Fruit fly (Drosophila melanogaster) whole organism, embryonic: ENCODE data around the gene CG3566.

Source experiments
- Antp ChIP-seq: fragments of 200-800 bp; sonication (Bioruptor generic); optimal IDR thresholded peaks from 3 replicates; lab custom pipeline; 2016; ENCODE audit warnings: missing biosample characterization, missing genetic modification characterization
- B-H1 ChIP-seq: fragments of 200-800 bp; sonication (Bioruptor generic); IDR thresholded peaks from 3 replicates; pipeline ENCODE4 v1.3.6; 2022; ENCODE audit warnings: missing biosample characterization, missing genetic modification characterization
- CG1647 ChIP-seq: fragments of 200-800 bp; sonication (Bioruptor generic); optimal IDR thresholded peaks from 3 replicates; lab custom pipeline; 2016; ENCODE audit warnings: missing biosample characterization, missing genetic modification characterization
- CG2199 ChIP-seq: fragments of 200-800 bp; sonication (Bioruptor generic); IDR thresholded peaks from 3 replicates; pipeline ENCODE4 v1.3.6; 2022; ENCODE audit warnings: missing biosample characterization, missing genetic modification characterization
- CG2875 ChIP-seq: fragments of 200-800 bp; sonication (Bioruptor generic); optimal IDR thresholded peaks from 2 replicates; lab custom pipeline; 2017; ENCODE audit warnings: missing biosample characterization, mild to moderate bottlenecking, missing genetic modification characterization, missing genetic modification reagents
- CG30403 ChIP-seq: fragments of 200-800 bp; sonication (Bioruptor generic); optimal IDR thresholded peaks from 3 replicates; lab custom pipeline; 2016; ENCODE audit warnings: missing biosample characterization, missing genetic modification characterization
- CG31365 ChIP-seq: fragments of 200-800 bp; sonication (Bioruptor generic); optimal IDR thresholded peaks from 2 replicates; lab custom pipeline; 2018; ENCODE audit warnings: missing biosample characterization, mild to moderate bottlenecking, missing genetic modification characterization
- CG4730 ChIP-seq: fragments of 200-800 bp; sonication (Bioruptor generic); IDR thresholded peaks from 2 replicates; pipeline ENCODE4 v1.3.6; 2022; ENCODE audit warnings: missing biosample characterization, missing genetic modification characterization
- CG6813 ChIP-seq: fragments of 200-800 bp; sonication (Bioruptor generic); optimal IDR thresholded peaks from 2 replicates; lab custom pipeline; 2017; ENCODE audit warnings: missing biosample characterization, missing genetic modification characterization, mild to moderate bottlenecking, moderate library complexity, missing genetic modification reagents
- CG8281 ChIP-seq: fragments of 200-800 bp; sonication (Bioruptor generic); optimal IDR thresholded peaks from 2 replicates; lab custom pipeline; 2018; ENCODE audit warnings: missing biosample characterization, mild to moderate bottlenecking, missing genetic modification characterization, moderate library complexity
- CG8388 ChIP-seq: fragments of 200-800 bp; sonication (Bioruptor generic); optimal IDR thresholded peaks from 2 replicates; lab custom pipeline; 2019; ENCODE audit warnings: missing biosample characterization, mild to moderate bottlenecking, missing genetic modification characterization, moderate library complexity
- CG9727 ChIP-seq: fragments of 200-800 bp; sonication (Bioruptor generic); optimal IDR thresholded peaks from 3 replicates; lab custom pipeline; 2017; ENCODE audit warnings: missing biosample characterization, mild to moderate bottlenecking, missing genetic modification characterization
- CG9876 ChIP-seq: fragments of 200-800 bp; sonication (Bioruptor generic); optimal IDR thresholded peaks from 2 replicates; lab custom pipeline; 2016; ENCODE audit warnings: missing biosample characterization, missing genetic modification characterization
- CoRest ChIP-seq: fragments of 200-800 bp; sonication (Bioruptor generic); optimal IDR thresholded peaks from 3 replicates; lab custom pipeline; 2018; ENCODE audit warnings: missing biosample characterization, mild to moderate bottlenecking, missing genetic modification characterization, moderate library complexity
- CrebB ChIP-seq: fragments of 200-800 bp; sonication (Bioruptor generic); optimal IDR thresholded peaks from 3 replicates; lab custom pipeline; 2018; ENCODE audit warnings: missing biosample characterization, mild to moderate bottlenecking, missing genetic modification characterization
- Dll ChIP-seq: fragments of 200-800 bp; sonication (Bioruptor generic); IDR thresholded peaks from 4 replicates; pipeline ENCODE4 v1.3.6; 2022; ENCODE audit warnings: missing biosample characterization, missing genetic modification characterization; ENCODE audit not compliant: partially characterized antibody
- Dref ChIP-seq: fragments of 200-800 bp; sonication (Bioruptor generic); IDR thresholded peaks from 2 replicates; pipeline ENCODE4 v1.3.6; 2022; ENCODE audit warnings: missing biosample characterization, missing genetic modification characterization
- E2f1 ChIP-seq: fragments of 200-800 bp; sonication (Bioruptor generic); IDR thresholded peaks from 2 replicates; pipeline ENCODE4 v1.3.6; 2022; ENCODE audit warnings: missing biosample characterization, missing genetic modification characterization
- E2f2 ChIP-seq: fragments of 200-800 bp; sonication (Bioruptor generic); IDR thresholded peaks from 2 replicates; pipeline ENCODE4 v1.3.6; 2022; ENCODE audit warnings: missing biosample characterization, missing genetic modification characterization
- MBD-R2 ChIP-seq: fragments of 200-800 bp; sonication (Bioruptor generic); IDR thresholded peaks from 2 replicates; pipeline ENCODE4 v1.3.6; 2022; ENCODE audit warnings: missing biosample characterization, missing genetic modification characterization
- Med ChIP-seq: fragments of 200-800 bp; sonication (Bioruptor generic); peaks from one replicate; lab custom pipeline; 2016; ENCODE audit warnings: missing biosample characterization, missing genetic modification characterization, mild to moderate bottlenecking, inconsistent platforms, moderate library complexity
- Mrtf ChIP-seq: fragments of 200-800 bp; sonication (Bioruptor generic); IDR thresholded peaks from 3 replicates; pipeline ENCODE4 v1.3.6; 2022; ENCODE audit warnings: missing biosample characterization, missing genetic modification characterization
- Oaz ChIP-seq: fragments of 200-800 bp; sonication (Bioruptor generic); IDR thresholded peaks from 2 replicates; pipeline ENCODE4 v1.3.6; 2022; ENCODE audit warnings: missing biosample characterization, missing genetic modification characterization
- Pdp1 ChIP-seq, 2 experiments: fragments of 200-800 bp; sonication (Bioruptor generic); optimal IDR thresholded peaks; 3 replicates each; lab custom pipeline; 2016; ENCODE audit warnings: missing biosample characterization in 2 of 2, missing genetic modification characterization in 2 of 2, mild to moderate bottlenecking in 1 of 2, moderate library complexity in 1 of 2
- Scr ChIP-seq: fragments of 200-800 bp; sonication (Bioruptor generic); IDR thresholded peaks from 2 replicates; pipeline ENCODE4 v1.3.6; 2022; ENCODE audit warnings: missing biosample characterization, missing genetic modification characterization; ENCODE audit not compliant: partially characterized antibody
- Sox102F ChIP-seq: fragments of 200-800 bp; sonication (Bioruptor generic); optimal IDR thresholded peaks from 2 replicates; lab custom pipeline; 2018; ENCODE audit warnings: missing biosample characterization, mild to moderate bottlenecking, missing genetic modification characterization, moderate library complexity
- Xrp1 ChIP-seq: fragments of 200-800 bp; sonication (Bioruptor generic); IDR thresholded peaks from 2 replicates; pipeline ENCODE4 v1.3.6; 2022; ENCODE audit warnings: missing biosample characterization, missing genetic modification characterization
- YL-1 ChIP-seq: fragments of 200-800 bp; sonication (Bioruptor generic); optimal IDR thresholded peaks from 3 replicates; lab custom pipeline; 2017; ENCODE audit warnings: missing biosample characterization, mild to moderate bottlenecking, missing genetic modification characterization
- abd-A ChIP-seq: fragments of 200-800 bp; sonication (Bioruptor generic); optimal IDR thresholded peaks from 3 replicates; lab custom pipeline; 2019; ENCODE audit warnings: missing biosample characterization, mild to moderate bottlenecking, missing genetic modification characterization, moderate library complexity
- bigmax ChIP-seq: fragments of 200-800 bp; sonication (Bioruptor generic); optimal IDR thresholded peaks from 2 replicates; lab custom pipeline; 2018; ENCODE audit warnings: missing biosample characterization, mild to moderate bottlenecking, missing genetic modification characterization
- cad ChIP-seq: fragments of >200 bp; optimal IDR thresholded peaks from 2 replicates; lab custom pipeline; 2017; ENCODE audit warnings: missing biosample characterization, missing genetic modification characterization
- caup ChIP-seq: fragments of 200-800 bp; sonication (Bioruptor generic); optimal IDR thresholded peaks from 3 replicates; lab custom pipeline; 2017; ENCODE audit warnings: missing biosample characterization, mild to moderate bottlenecking, missing genetic modification characterization, moderate library complexity; ENCODE audit not compliant: severe bottlenecking
- chn ChIP-seq: fragments of 200-800 bp; sonication (Bioruptor generic); optimal IDR thresholded peaks from 2 replicates; lab custom pipeline; 2016; ENCODE audit warnings: missing biosample characterization, missing genetic modification characterization
- ems ChIP-seq: fragments of 200-800 bp; sonication (Bioruptor generic); optimal IDR thresholded peaks from 3 replicates; lab custom pipeline; 2016; ENCODE audit warnings: missing biosample characterization, missing genetic modification characterization
- fd3F ChIP-seq: fragments of 200-800 bp; sonication (Bioruptor generic); optimal IDR thresholded peaks from 2 replicates; lab custom pipeline; 2018; ENCODE audit warnings: missing biosample characterization, mild to moderate bottlenecking, missing genetic modification characterization, moderate library complexity
- ftz-f1 ChIP-seq: fragments of 200-800 bp; sonication (Bioruptor generic); optimal IDR thresholded peaks from 2 replicates; lab custom pipeline; 2016; ENCODE audit warnings: missing biosample characterization, missing genetic modification characterization
- h ChIP-seq: fragments of >200 bp; optimal IDR thresholded peaks from 2 replicates; lab custom pipeline; 2017
- kah ChIP-seq: fragments of 200-800 bp; sonication (Bioruptor generic); optimal IDR thresholded peaks from 2 replicates; lab custom pipeline; 2018; ENCODE audit warnings: missing biosample characterization, mild to moderate bottlenecking, missing genetic modification characterization
- odd ChIP-seq: fragments of 200-800 bp; sonication (Bioruptor generic); optimal IDR thresholded peaks from 2 replicates; lab custom pipeline; 2017; ENCODE audit warnings: missing biosample characterization, mild to moderate bottlenecking, missing genetic modification characterization
- pfk ChIP-seq: fragments of 200-800 bp; sonication (Bioruptor generic); optimal IDR thresholded peaks from 2 replicates; lab custom pipeline; 2018; ENCODE audit warnings: missing biosample characterization, mild to moderate bottlenecking, missing genetic modification characterization, moderate library complexity
- pho ChIP-seq: fragments of 200-800 bp; sonication (Bioruptor generic); optimal IDR thresholded peaks from 2 replicates; lab custom pipeline; 2016; ENCODE audit warnings: missing biosample characterization, missing genetic modification characterization
- phol ChIP-seq: fragments of 200-800 bp; sonication (Bioruptor generic); optimal IDR thresholded peaks from 3 replicates; lab custom pipeline; 2018; ENCODE audit warnings: missing biosample characterization, mild to moderate bottlenecking, missing genetic modification characterization, moderate library complexity
- pum ChIP-seq: fragments of 200-800 bp; sonication (Bioruptor generic); optimal IDR thresholded peaks from 2 replicates; lab custom pipeline; 2016; ENCODE audit warnings: missing biosample characterization, missing genetic modification characterization
- salm ChIP-seq: fragments of 200-800 bp; sonication (Bioruptor generic); optimal IDR thresholded peaks from 2 replicates; lab custom pipeline; 2018; ENCODE audit warnings: missing biosample characterization, mild to moderate bottlenecking, missing genetic modification characterization
- sc ChIP-seq, 3 experiments: fragments of >200 bp in 2 of 3; fragments of 200-800 bp in 1 of 3; sonication (Bioruptor generic) in 1 of 3; optimal IDR thresholded peaks; 2 replicates in 2 of 3; 3 replicates in 1 of 3; lab custom pipeline; 2017; ENCODE audit warnings: mild to moderate bottlenecking in 1 of 3, missing biosample characterization in 1 of 3, missing genetic modification characterization in 1 of 3, missing genetic modification reagents in 1 of 3
- sug ChIP-seq: fragments of 200-800 bp; optimal IDR thresholded peaks from 2 replicates; lab custom pipeline; 2019; ENCODE audit warnings: missing biosample characterization, mild to moderate bottlenecking, missing genetic modification characterization, moderate library complexity
- tup ChIP-seq: fragments of 200-800 bp; sonication (Bioruptor generic); optimal IDR thresholded peaks from 2 replicates; lab custom pipeline; 2016; ENCODE audit warnings: missing biosample characterization, mild to moderate bottlenecking, missing genetic modification characterization, moderate library complexity
- vfl ChIP-seq: fragments of 200-800 bp; sonication (Bioruptor generic); optimal IDR thresholded peaks from 2 replicates; lab custom pipeline; 2016; ENCODE audit warnings: missing biosample characterization, missing genetic modification characterization
- vnd ChIP-seq: fragments of 200-800 bp; sonication (Bioruptor generic); IDR thresholded peaks from 3 replicates; pipeline ENCODE4 v1.3.6; 2022; ENCODE audit warnings: missing biosample characterization, missing genetic modification characterization; ENCODE audit not compliant: partially characterized antibody
- zen ChIP-seq: fragments of 200-800 bp; sonication (Bioruptor generic); optimal IDR thresholded peaks from 3 replicates; lab custom pipeline; 2018; ENCODE audit warnings: missing biosample characterization, mild to moderate bottlenecking, missing genetic modification characterization, moderate library complexity

Gene CG3566

DNA sequence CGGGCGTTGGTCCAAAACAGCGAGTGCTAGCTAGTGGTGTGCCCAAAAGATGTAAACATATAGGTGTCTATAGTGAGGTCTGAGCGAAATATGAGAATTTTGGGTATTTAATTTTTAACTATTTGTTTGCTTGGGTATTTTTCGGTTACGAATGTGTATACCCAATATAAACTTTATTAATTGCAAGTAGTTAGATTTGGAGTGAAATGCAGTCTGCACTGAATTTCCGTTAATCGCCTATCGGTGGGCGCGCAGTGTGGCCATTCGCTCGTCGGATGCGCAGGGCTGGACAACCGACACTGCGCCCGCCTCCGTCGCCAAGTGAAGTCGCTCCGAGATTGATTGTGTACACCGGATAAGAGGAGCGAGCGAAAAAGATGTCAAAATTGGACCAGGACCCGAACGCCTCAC is 18.6 kb upstream of the CG3566 start, which contains the start of the genes CG15891 and CG3815 (continued):
- TF ChIP-seq sug (peak; percentile 76), E2f1 (0 out of 2 replicates have a peak, but pooled peaks have one; percentile 12), CG1647 (GFP tag; lab: Kevin White, UChicago) (no peak), CG4730 (GFP tag; lab: Robert Waterston, UW) (peak; percentile 31; the same call in 1 of the 2 replicates), vnd (GFP tag; lab: Robert Waterston, UW) (no peak), Scr (GFP tag; lab: Robert Waterston, UW) (peak; percentile 55; the same call in 1 of the 2 replicates), CG2199 (GFP tag; lab: Robert Waterston, UW) (no peak), CG8388 (GFP tag; lab: Kevin White, UChicago) (peak; percentile 55), vfl (GFP tag; lab: Kevin White, UChicago) (no peak), cad (GFP tag; lab: Kevin White, UChicago) (no peak), sc (optimal IDR thresholded peaks at IDR 0.05; lab: Kevin White, UChicago) (no peak), sc (GFP tag; optimal IDR thresholded peaks at IDR 0.05; lab: Kevin White, UChicago) (no peak), CG9727 (peak; percentile 52), caup (GFP tag; lab: Kevin White, UChicago) (no peak), Sox102F (GFP tag; lab: Kevin White, UChicago) (no peak), chn (GFP tag; lab: Kevin White, UChicago) (peak; percentile 12), B-H1 (GFP tag; lab: Robert Waterston, UW) (no peak), CG2875 (no peak), zen (peak; percentile 29), pho (GFP tag; lab: Kevin White, UChicago) (peak; percentile 47), CG9876 (GFP tag; lab: Kevin White, UChicago) (no peak), Antp (GFP tag; lab: Kevin White, UChicago) (peak; percentile 22), YL-1 (GFP tag; lab: Kevin White, UChicago) (peak; percentile 60), pum (GFP tag; lab: Kevin White, UChicago) (peak; percentile 57), Pdp1 (GFP tag; optimal IDR thresholded peaks at IDR 0.05; lab: Kevin White, UChicago) (peak; percentile 41 to 48), Xrp1 (GFP tag; lab: Robert Waterston, UW) (peak; percentile 38; the same call in 1 of the 2 replicates), CG8281 (tag; lab: Kevin White, UChicago) (no peak), CG30403 (GFP tag; lab: Kevin White, UChicago) (peak; percentile 61), E2f2 (GFP tag; lab: Robert Waterston, UW) (peak; percentile 54), bigmax (GFP tag; lab: Kevin White, UChicago) (no peak), Dref (peak; percentile 67), Med (GFP tag; lab: Kevin White, UChicago) (peak; percentile 90), MBD-R2 (peak; percentile 93), ems (no peak), ftz-f1 (GFP tag; lab: Kevin White, UChicago) (no peak), abd-A (tag; lab: Kevin White, UChicago) (no peak), fd3F (GFP tag; lab: Kevin White, UChicago) (peak; percentile 25), CrebB (tag; lab: Kevin White, UChicago) (no peak), Oaz (GFP tag; lab: Robert Waterston, UW) (no peak), odd (GFP tag; lab: Kevin White, UChicago) (no peak), CG6813 (GFP tag; lab: Kevin White, UChicago) (no peak), kah (GFP tag; lab: Kevin White, UChicago) (peak; percentile 40), Mrtf (no peak), CoRest (tag; lab: Kevin White, UChicago) (peak; percentile 77), tup (no peak), CG31365 (tag; lab: Kevin White, UChicago) (no peak), Dll (GFP tag; lab: Robert Waterston, UW) (peak; percentile 63; the same call in 3 of the 4 replicates), phol (tag; lab: Kevin White, UChicago) (peak; percentile 71), salm (tag; lab: Kevin White, UChicago) (no peak), h (no peak), pfk (no peak)
